Fruit fly (Drosophila melanogaster) whole organism, embryonic: ENCODE measurements around the gene CG32305.

Experiments
- B-H1 ChIP-seq: fragments of 200-800 bp; sonication (Bioruptor generic); IDR thresholded peaks from 3 replicates; pipeline ENCODE4 v1.3.6; 2022; ENCODE audit warnings: missing biosample characterization, missing genetic modification characterization
- CG10321 ChIP-seq: fragments of 200-800 bp; sonication (Bioruptor generic); IDR thresholded peaks from 2 replicates; pipeline ENCODE4 v1.3.6; 2022; ENCODE audit warnings: missing biosample characterization, missing genetic modification characterization
- CG10366 ChIP-seq: fragments of 200-800 bp; sonication (Bioruptor generic); IDR thresholded peaks from 2 replicates; pipeline ENCODE4 v1.3.6; 2022; ENCODE audit warnings: missing biosample characterization, missing genetic modification characterization
- CG10431 ChIP-seq: fragments of 200-800 bp; sonication (Bioruptor generic); optimal IDR thresholded peaks from 3 replicates; lab custom pipeline; 2018; ENCODE audit warnings: missing biosample characterization, mild to moderate bottlenecking, missing genetic modification characterization
- CG10654 ChIP-seq: fragments of 200-800 bp; sonication (Bioruptor generic); optimal IDR thresholded peaks from 2 replicates; lab custom pipeline; 2016; ENCODE audit warnings: missing biosample characterization, missing genetic modification characterization
- CG11504 ChIP-seq: fragments of 200-800 bp; sonication (Bioruptor generic); optimal IDR thresholded peaks from 3 replicates; lab custom pipeline; 2019; ENCODE audit warnings: missing biosample characterization, mild to moderate bottlenecking, missing genetic modification characterization, moderate library complexity
- CG11560 ChIP-seq: fragments of 200-800 bp; sonication (Bioruptor generic); IDR thresholded peaks from 3 replicates; pipeline ENCODE4 v1.3.6; 2022; ENCODE audit warnings: missing biosample characterization, missing genetic modification characterization
- CG14667 ChIP-seq: fragments of 200-800 bp; sonication (Bioruptor generic); IDR thresholded peaks from 2 replicates; pipeline ENCODE4 v1.3.6; 2022; ENCODE audit warnings: missing biosample characterization, missing genetic modification characterization
- CG15011 ChIP-seq: fragments of 200-800 bp; sonication (Bioruptor generic); optimal IDR thresholded peaks from 3 replicates; lab custom pipeline; 2018; ENCODE audit warnings: missing biosample characterization, mild to moderate bottlenecking, missing genetic modification characterization
- CG15514 ChIP-seq: fragments of 200-800 bp; sonication (Bioruptor generic); optimal IDR thresholded peaks from 3 replicates; lab custom pipeline; 2017; ENCODE audit warnings: missing biosample characterization, missing genetic modification characterization, mild to moderate bottlenecking, moderate library complexity, missing genetic modification reagents
- CG15601 ChIP-seq: fragments of 200-800 bp; sonication (Bioruptor generic); optimal IDR thresholded peaks from 3 replicates; lab custom pipeline; 2019; ENCODE audit warnings: missing biosample characterization, mild to moderate bottlenecking, missing genetic modification characterization, moderate library complexity
- CG15696 ChIP-seq: fragments of 200-800 bp; sonication (Bioruptor generic); optimal IDR thresholded peaks from 2 replicates; lab custom pipeline; 2019; ENCODE audit warnings: missing biosample characterization, mild to moderate bottlenecking, missing genetic modification characterization, moderate library complexity
- CG16815 ChIP-seq: fragments of 200-800 bp; sonication (Bioruptor generic); optimal IDR thresholded peaks from 3 replicates; lab custom pipeline; 2017; ENCODE audit warnings: missing biosample characterization, mild to moderate bottlenecking, missing genetic modification characterization
- CG16863 ChIP-seq: fragments of 200-800 bp; sonication (Bioruptor generic); optimal IDR thresholded peaks from 3 replicates; lab custom pipeline; 2016; ENCODE audit warnings: missing biosample characterization, missing genetic modification characterization
- CG18476 ChIP-seq: fragments of 200-800 bp; sonication (Bioruptor generic); optimal IDR thresholded peaks from 2 replicates; lab custom pipeline; 2016; ENCODE audit warnings: missing biosample characterization, mild to moderate bottlenecking, missing genetic modification characterization
- CG2678 ChIP-seq: fragments of 200-800 bp; sonication (Bioruptor generic); optimal IDR thresholded peaks from 3 replicates; lab custom pipeline; 2019; ENCODE audit warnings: missing biosample characterization, mild to moderate bottlenecking, missing genetic modification characterization, moderate library complexity
- CG3065 ChIP-seq: fragments of 200-800 bp; sonication (Bioruptor generic); optimal IDR thresholded peaks from 2 replicates; lab custom pipeline; 2016; ENCODE audit warnings: missing biosample characterization, missing genetic modification characterization
- CG31388 ChIP-seq: fragments of 200-800 bp; sonication (Bioruptor generic); optimal IDR thresholded peaks from 2 replicates; lab custom pipeline; 2016; ENCODE audit warnings: missing biosample characterization, missing genetic modification characterization
- CG34422 ChIP-seq: fragments of 200-800 bp; sonication (Bioruptor generic); IDR thresholded peaks from 3 replicates; pipeline ENCODE4 v1.3.6; 2022; ENCODE audit warnings: missing biosample characterization, missing genetic modification characterization
- CG6175 ChIP-seq: fragments of 200-800 bp; sonication (Bioruptor generic); IDR thresholded peaks from 3 replicates; pipeline ENCODE4 v1.3.6; 2022; ENCODE audit warnings: missing biosample characterization, missing genetic modification characterization
- CG6683 ChIP-seq: fragments of 200-800 bp; sonication (Bioruptor generic); optimal IDR thresholded peaks from 2 replicates; lab custom pipeline; 2017; ENCODE audit warnings: missing biosample characterization, mild to moderate bottlenecking, missing genetic modification characterization, missing genetic modification reagents
- CG6689 ChIP-seq: fragments of 200-800 bp; sonication (Bioruptor generic); IDR thresholded peaks from 2 replicates; pipeline ENCODE4 v1.3.6; 2022; ENCODE audit warnings: missing biosample characterization, missing genetic modification characterization
- CG8290 ChIP-seq, 3 experiments: fragments of 200-800 bp; sonication (Bioruptor generic); optimal IDR thresholded peaks; 2 replicates each; lab custom pipeline; 2016 to 2019; ENCODE audit warnings: missing biosample characterization in 3 of 3, missing genetic modification characterization in 3 of 3, mild to moderate bottlenecking in 2 of 3, moderate library complexity in 1 of 3
- CG8924 ChIP-seq: fragments of 200-800 bp; optimal IDR thresholded peaks from 3 replicates; lab custom pipeline; 2019; ENCODE audit warnings: missing biosample characterization, mild to moderate bottlenecking, missing genetic modification characterization, moderate library complexity
- D ChIP-seq, 2 experiments: fragments of 200-800 bp in 1 of 2; fragments of >200 bp in 1 of 2; sonication (Bioruptor generic) in 1 of 2; optimal IDR thresholded peaks; 2 replicates in 1 of 2; 3 replicates in 1 of 2; lab custom pipeline; 2017; ENCODE audit warnings: mild to moderate bottlenecking in 1 of 2, missing biosample characterization in 1 of 2, missing genetic modification characterization in 1 of 2, missing genetic modification reagents in 1 of 2
- HLH54F ChIP-seq: fragments of 200-800 bp; sonication (Bioruptor generic); optimal IDR thresholded peaks from 3 replicates; lab custom pipeline; 2016; ENCODE audit warnings: missing biosample characterization, missing genetic modification characterization
- Hmr ChIP-seq: fragments of 200-800 bp; sonication (Bioruptor generic); optimal IDR thresholded peaks from 3 replicates; lab custom pipeline; 2017; ENCODE audit warnings: mild to moderate bottlenecking, missing biosample characterization, missing genetic modification reagents, missing genetic modification characterization
- Mad ChIP-seq: fragments of 200-800 bp; sonication (Bioruptor generic); optimal IDR thresholded peaks from 2 replicates; lab custom pipeline; 2016; ENCODE audit warnings: missing biosample characterization, missing genetic modification characterization
- NC2β ChIP-seq: fragments of 200-800 bp; sonication (Bioruptor generic); optimal IDR thresholded peaks from 2 replicates; lab custom pipeline; 2016; ENCODE audit warnings: missing biosample characterization, missing genetic modification characterization
- Neu2 ChIP-seq: fragments of 200-800 bp; sonication (Bioruptor generic); optimal IDR thresholded peaks from 3 replicates; lab custom pipeline; 2016; ENCODE audit warnings: missing biosample characterization, missing genetic modification characterization, borderline replicate concordance
- Ptx1 ChIP-seq: fragments of 200-800 bp; sonication (Bioruptor generic); IDR thresholded peaks from 2 replicates; pipeline ENCODE4 v1.3.6; 2022; ENCODE audit warnings: missing biosample characterization, missing genetic modification characterization
- ac ChIP-seq: fragments of 200-800 bp; sonication (Bioruptor generic); optimal IDR thresholded peaks from 3 replicates; lab custom pipeline; 2017; ENCODE audit warnings: missing biosample characterization, mild to moderate bottlenecking, missing genetic modification characterization
- aop ChIP-seq: fragments of 200-800 bp; sonication (Bioruptor generic); IDR thresholded peaks from 2 replicates; pipeline ENCODE4 v1.3.6; 2022; ENCODE audit warnings: missing biosample characterization, missing genetic modification characterization
- ase ChIP-seq: fragments of 200-800 bp; sonication (Bioruptor generic); IDR thresholded peaks from 3 replicates; pipeline ENCODE4 v1.3.6; 2022; ENCODE audit warnings: missing biosample characterization, missing genetic modification characterization
- cato ChIP-seq: fragments of 200-800 bp; sonication (Bioruptor generic); optimal IDR thresholded peaks from 2 replicates; lab custom pipeline; 2016; ENCODE audit warnings: missing biosample characterization, missing genetic modification characterization, borderline replicate concordance
- dmrt99B ChIP-seq: fragments of 200-800 bp; sonication (Bioruptor generic); optimal IDR thresholded peaks from 2 replicates; lab custom pipeline; 2018; ENCODE audit warnings: missing biosample characterization, mild to moderate bottlenecking, missing genetic modification characterization, moderate library complexity
- dpn ChIP-seq, 2 experiments: fragments of 200-800 bp; sonication (Bioruptor generic); optimal IDR thresholded peaks; 3 replicates each; lab custom pipeline; 2016; ENCODE audit warnings: missing biosample characterization in 2 of 2, missing genetic modification characterization in 2 of 2
- dysf ChIP-seq: fragments of 200-800 bp; sonication (Bioruptor generic); IDR thresholded peaks from 3 replicates; pipeline ENCODE4 v1.3.6; 2022; ENCODE audit warnings: missing biosample characterization, missing genetic modification characterization
- en ChIP-seq: fragments of 200-800 bp; sonication (Bioruptor generic); optimal IDR thresholded peaks from 2 replicates; lab custom pipeline; 2016; ENCODE audit warnings: missing biosample characterization, missing genetic modification characterization
- fu2 ChIP-seq: fragments of 200-800 bp; sonication (Bioruptor generic); optimal IDR thresholded peaks from 2 replicates; lab custom pipeline; 2016; ENCODE audit warnings: missing biosample characterization, missing genetic modification characterization
- gcm2 ChIP-seq: fragments of 200-800 bp; sonication (Bioruptor generic); optimal IDR thresholded peaks from 2 replicates; lab custom pipeline; 2016; ENCODE audit warnings: missing biosample characterization, missing genetic modification characterization
- gt ChIP-seq: fragments of 200-800 bp; sonication (Bioruptor generic); IDR thresholded peaks from 2 replicates; pipeline ENCODE4 v1.3.6; 2022; ENCODE audit warnings: missing biosample characterization, missing genetic modification characterization
- oc ChIP-seq: fragments of 200-800 bp; sonication (Bioruptor generic); optimal IDR thresholded peaks from 2 replicates; lab custom pipeline; 2018; ENCODE audit warnings: missing biosample characterization, mild to moderate bottlenecking, missing genetic modification characterization, moderate library complexity
- phol ChIP-seq: fragments of 200-800 bp; sonication (Bioruptor generic); optimal IDR thresholded peaks from 3 replicates; lab custom pipeline; 2018; ENCODE audit warnings: missing biosample characterization, mild to moderate bottlenecking, missing genetic modification characterization, moderate library complexity
- repo ChIP-seq: fragments of 200-800 bp; sonication (Bioruptor generic); optimal IDR thresholded peaks from 2 replicates; lab custom pipeline; 2016; ENCODE audit warnings: missing biosample characterization, missing genetic modification characterization
- sens ChIP-seq: fragments of 200-800 bp; sonication (Bioruptor generic); peaks from one replicate; lab custom pipeline; 2016; ENCODE audit warnings: missing biosample characterization, missing genetic modification characterization
- sens-2 ChIP-seq: fragments of 200-800 bp; sonication (Bioruptor generic); IDR thresholded peaks from 2 replicates; pipeline ENCODE4 v1.3.6; 2022; ENCODE audit warnings: missing biosample characterization, missing genetic modification characterization
- tio ChIP-seq: fragments of 200-800 bp; sonication (Bioruptor generic); optimal IDR thresholded peaks from 2 replicates; lab custom pipeline; 2017; ENCODE audit warnings: missing biosample characterization, missing genetic modification characterization, inconsistent platforms
- vvl ChIP-seq: fragments of 200-800 bp; sonication (Bioruptor generic); IDR thresholded peaks from 2 replicates; pipeline ENCODE4 v1.3.6; 2022; ENCODE audit warnings: missing biosample characterization, missing genetic modification characterization
- zen ChIP-seq: fragments of 200-800 bp; sonication (Bioruptor generic); optimal IDR thresholded peaks from 3 replicates; lab custom pipeline; 2018; ENCODE audit warnings: missing biosample characterization, mild to moderate bottlenecking, missing genetic modification characterization, moderate library complexity

The CG32305 gene

DNA sequence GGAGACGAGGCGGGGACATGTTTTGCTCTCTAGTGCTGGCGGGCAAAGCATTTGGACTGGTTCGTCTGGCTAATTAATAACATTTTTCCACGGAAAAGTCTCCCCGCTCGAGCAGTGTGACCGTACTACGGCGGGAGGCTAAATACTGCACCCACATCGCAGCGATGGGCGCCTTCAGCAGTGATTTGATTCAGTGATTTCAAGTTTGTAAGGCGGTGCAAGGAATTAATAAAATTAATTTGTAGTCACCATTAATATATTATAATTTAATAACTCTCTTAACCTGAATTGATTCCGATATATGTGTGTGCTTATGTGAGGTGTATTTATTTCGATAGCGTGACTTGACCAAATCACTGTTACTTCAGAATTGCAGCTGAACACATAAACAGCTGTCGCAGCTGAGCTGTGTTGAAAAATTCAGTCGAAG is 14.1 kb downstream of the CG32305 start, which contains the start of the genes oxt and CG13807 (continued):
- no peak for TF ChIP-seq CG15011 (GFP tag; lab: Kevin White, UChicago)
- peak; percentile 92 for TF ChIP-seq Ptx1 (GFP tag; lab: Robert Waterston, UW)
- TF ChIP-seq repo (GFP tag; lab: Kevin White, UChicago): no peak
- TF ChIP-seq CG10366 (GFP tag; lab: Robert Waterston, UW): peak; percentile 86
- TF ChIP-seq D (optimal IDR thresholded peaks at IDR 0.05; lab: Kevin White, UChicago): no peak
- TF ChIP-seq D (GFP tag; optimal IDR thresholded peaks at IDR 0.05; lab: Kevin White, UChicago): peak; percentile 71
- TF ChIP-seq CG6175 (GFP tag; lab: Robert Waterston, UW): peak; percentile 81
- TF ChIP-seq CG14667 (GFP tag; lab: Robert Waterston, UW): peak; percentile 81
- TF ChIP-seq dpn (GFP tag; optimal IDR thresholded peaks at IDR 0.05; lab: Kevin White, UChicago): peak; percentile 66 to 93
- peak; percentile 83 for TF ChIP-seq CG16815 (GFP tag; lab: Kevin White, UChicago)
- peak; percentile 89 for TF ChIP-seq B-H1 (GFP tag; lab: Robert Waterston, UW)
- peak; percentile 84 for TF ChIP-seq CG11504 (tag; lab: Kevin White, UChicago)
- TF ChIP-seq CG15696 (tag; lab: Kevin White, UChicago): peak; percentile 81
- TF ChIP-seq CG8924 (tag; lab: Kevin White, UChicago): peak; percentile 86
- peak; percentile 59 for TF ChIP-seq CG3065 (GFP tag; lab: Kevin White, UChicago)
- TF ChIP-seq tio (GFP tag; lab: Kevin White, UChicago): no peak
- peak; percentile 56 for TF ChIP-seq CG18476 (GFP tag; lab: Kevin White, UChicago)
- TF ChIP-seq NC2β (GFP tag; lab: Kevin White, UChicago): peak; percentile 46
- TF ChIP-seq CG10321 (GFP tag; lab: Robert Waterston, UW): peak; percentile 47; the same call in 1 of the 2 replicates
- peak; percentile 92 for TF ChIP-seq ase (GFP tag; lab: Robert Waterston, UW)
- TF ChIP-seq CG10431 (GFP tag; lab: Kevin White, UChicago): peak; percentile 70
- no peak for TF ChIP-seq Neu2 (GFP tag; lab: Kevin White, UChicago)
- TF ChIP-seq oc (tag; lab: Kevin White, UChicago): peak; percentile 68
- peak; percentile 60 for TF ChIP-seq gcm2 (GFP tag; lab: Kevin White, UChicago)
- TF ChIP-seq Hmr: peak; percentile 89
- TF ChIP-seq fu2 (GFP tag; lab: Kevin White, UChicago): no peak
- peak; percentile 94 for TF ChIP-seq vvl
- peak; percentile 85 for TF ChIP-seq dmrt99B (tag; lab: Kevin White, UChicago)
- peak; percentile 69 for TF ChIP-seq CG8290 (GFP tag; optimal IDR thresholded peaks at IDR 0.05; lab: Kevin White, UChicago)
- TF ChIP-seq CG8290 (tag; optimal IDR thresholded peaks at IDR 0.05; lab: Kevin White, UChicago): peak; percentile 52 to 79
- peak; percentile 84 for TF ChIP-seq sens-2 (GFP tag; lab: Robert Waterston, UW)
- TF ChIP-seq CG11560 (tag; lab: Robert Waterston, UW): peak; percentile 62; the same call in 2 of the 3 replicates
- peak; percentile 90 for TF ChIP-seq CG34422 (GFP tag; lab: Robert Waterston, UW)
- peak; percentile 93 for TF ChIP-seq dysf (GFP tag; lab: Robert Waterston, UW)
- peak; percentile 62 for TF ChIP-seq ac (GFP tag; lab: Kevin White, UChicago)
- peak; percentile 93 for TF ChIP-seq CG6689 (GFP tag; lab: Robert Waterston, UW)
- peak; percentile 67 for TF ChIP-seq aop (GFP tag; lab: Robert Waterston, UW)
- peak; percentile 83 for TF ChIP-seq zen
- TF ChIP-seq CG31388 (GFP tag; lab: Kevin White, UChicago): peak; percentile 48
- TF ChIP-seq gt: peak; percentile 57
- TF ChIP-seq sens (GFP tag; lab: Kevin White, UChicago): peak; percentile 96
- peak; percentile 75 for TF ChIP-seq Mad
- TF ChIP-seq CG10654 (GFP tag; lab: Kevin White, UChicago): peak; percentile 66
- TF ChIP-seq CG16863: peak; percentile 13
- TF ChIP-seq en: peak; percentile 15
- TF ChIP-seq CG6683: peak; percentile 70
- peak; percentile 58 for TF ChIP-seq HLH54F
- TF ChIP-seq phol (tag; lab: Kevin White, UChicago): peak; percentile 92
- TF ChIP-seq CG15601 (tag; lab: Kevin White, UChicago): peak; percentile 84
- peak; percentile 79 for TF ChIP-seq cato (GFP tag; lab: Kevin White, UChicago)
- TF ChIP-seq CG2678 (tag; lab: Kevin White, UChicago): peak; percentile 89
- peak; percentile 79 for TF ChIP-seq CG15514 (GFP tag; lab: Kevin White, UChicago)
